Fruit fly (Drosophila melanogaster): Measurements from ENCODE around the gene Amt.

dm6 chr3R:15277926-15278869, 29.3 kb upstream of the Amt start, which contains the start of the genes MRG15 and Tm1:
- TF ChIP-seq Mnt (GFP tag; optimal IDR thresholded peaks at IDR 0.05) (peak; percentile 69), ovo (GFP tag; optimal IDR thresholded peaks at IDR 0.05) (no peak), Hr96 (GFP tag; optimal IDR thresholded peaks at IDR 0.05) (no peak), kay (GFP tag; ENCODE audit: borderline replicate concordance) (no peak), tj (GFP tag; optimal IDR thresholded peaks at IDR 0.05) (peak; percentile 22), pad (GFP tag; optimal IDR thresholded peaks at IDR 0.05) (no peak), CG7101 (tag; optimal IDR thresholded peaks at IDR 0.05) (no peak), cnc (optimal IDR thresholded peaks at IDR 0.05) (no peak), CG33017 (tag; optimal IDR thresholded peaks at IDR 0.05) (no peak), CG12768 (GFP tag; optimal IDR thresholded peaks at IDR 0.05) (no peak), CG5204 (GFP tag; optimal IDR thresholded peaks at IDR 0.05) (no peak), cic (GFP tag; optimal IDR thresholded peaks at IDR 0.05) (no peak), CG1620 (GFP tag; optimal IDR thresholded peaks at IDR 0.05) (no peak), CG11617 (GFP tag; optimal IDR thresholded peaks at IDR 0.05) (peak; percentile 7)
